Fruit fly (Drosophila melanogaster) whole organism, wandering third instar larva: ENCODE results near the gene CG8236.

Source experiments
- Abd-B ChIP-seq: fragments of >200 bp; optimal IDR thresholded peaks from 2 replicates; lab custom pipeline; 2017; ENCODE audit warnings: missing biosample characterization, missing genetic modification characterization
- CG32264 ChIP-seq: fragments of 200-800 bp; sonication (Bioruptor generic); optimal IDR thresholded peaks from 2 replicates; lab custom pipeline; 2016; ENCODE audit warnings: missing biosample characterization, missing genetic modification characterization
- CG9705 ChIP-seq: fragments of 200-800 bp; sonication (Bioruptor generic); optimal IDR thresholded peaks from 2 replicates; lab custom pipeline; 2018; ENCODE audit warnings: missing biosample characterization, mild to moderate bottlenecking, missing genetic modification characterization
- CrebA ChIP-seq: fragments of 200-800 bp; sonication (Bioruptor generic); optimal IDR thresholded peaks from 2 replicates; lab custom pipeline; 2016; ENCODE audit warnings: missing biosample characterization, mild to moderate bottlenecking, missing genetic modification characterization, borderline replicate concordance
- Dfd ChIP-seq: fragments of >200 bp; optimal IDR thresholded peaks from 2 replicates; lab custom pipeline; 2017; ENCODE audit warnings: missing biosample characterization, missing genetic modification characterization
- Dif ChIP-seq: fragments of 200-275, 200-300 bp; sonication (Bioruptor generic); optimal IDR thresholded peaks from 2 replicates; lab custom pipeline; 2018; ENCODE audit warnings: missing biosample characterization, missing genetic modification characterization; ENCODE audit not compliant: partially characterized antibody
- GATAd ChIP-seq: sonication (Bioruptor generic); optimal IDR thresholded peaks from 2 replicates; lab custom pipeline; 2016; ENCODE audit warnings: missing biosample characterization, missing genetic modification characterization
- HLH106 ChIP-seq: fragments of 200-800 bp; optimal IDR thresholded peaks from 3 replicates; lab custom pipeline; 2019; ENCODE audit warnings: missing biosample characterization, mild to moderate bottlenecking, missing genetic modification characterization, moderate library complexity
- Hnf4 ChIP-seq: fragments of 200-800 bp; sonication (Bioruptor generic); optimal IDR thresholded peaks from 2 replicates; lab custom pipeline; 2016; ENCODE audit warnings: missing biosample characterization, mild to moderate bottlenecking, missing genetic modification characterization
- Hr78 ChIP-seq: fragments of >200 bp; optimal IDR thresholded peaks from 2 replicates; lab custom pipeline; 2017; ENCODE audit warnings: missing biosample characterization, missing genetic modification characterization
- Hr83 ChIP-seq: fragments of 200-300 bp; sonication (Bioruptor generic); optimal IDR thresholded peaks from 2 replicates; lab custom pipeline; 2016; ENCODE audit warnings: missing biosample characterization, mild to moderate bottlenecking, missing genetic modification characterization, moderate library complexity; ENCODE audit not compliant: poor library complexity, severe bottlenecking
- Jra ChIP-seq: sonication (Bioruptor generic); optimal IDR thresholded peaks from 2 replicates; lab custom pipeline; 2016; ENCODE audit warnings: missing biosample characterization, missing genetic modification characterization
- Mio ChIP-seq: sonication (Bioruptor generic); optimal IDR thresholded peaks from 2 replicates; lab custom pipeline; 2016; ENCODE audit warnings: missing biosample characterization, missing genetic modification characterization
- Myc ChIP-seq: fragments of >200 bp; optimal IDR thresholded peaks from 2 replicates; lab custom pipeline; 2017
- N ChIP-seq: fragments of >200 bp; optimal IDR thresholded peaks from 2 replicates; lab custom pipeline; 2018; ENCODE audit warnings: missing biosample characterization, missing external identifiers, missing genetic modification characterization
- OdsH ChIP-seq: fragments of 200-800 bp; sonication (Bioruptor generic); optimal IDR thresholded peaks from 2 replicates; lab custom pipeline; 2016; ENCODE audit warnings: missing biosample characterization, mild to moderate bottlenecking, missing genetic modification characterization
- Rel ChIP-seq, 2 experiments: fragments of 200-800 bp; sonication (Bioruptor generic) in 1 of 2; optimal IDR thresholded peaks; 2 replicates in 1 of 2; 3 replicates in 1 of 2; lab custom pipeline; 2016 to 2019; ENCODE audit warnings: mild to moderate bottlenecking in 2 of 2, missing biosample characterization in 2 of 2, missing genetic modification characterization in 2 of 2, moderate library complexity in 1 of 2
- Sp1 ChIP-seq: fragments of 200-800 bp; sonication (Bioruptor generic); optimal IDR thresholded peaks from 3 replicates; lab custom pipeline; 2019; ENCODE audit warnings: missing biosample characterization, mild to moderate bottlenecking, missing genetic modification characterization, moderate library complexity
- Vsx2 ChIP-seq: fragments of 200-300, 225-300 bp; sonication (Bioruptor generic); optimal IDR thresholded peaks from 2 replicates; lab custom pipeline; 2018; ENCODE audit warnings: missing biosample characterization, missing genetic modification characterization; ENCODE audit not compliant: partially characterized antibody
- br ChIP-seq: fragments of 200-800 bp; sonication (Bioruptor generic); optimal IDR thresholded peaks from 2 replicates; lab custom pipeline; 2016; ENCODE audit warnings: missing biosample characterization, missing genetic modification characterization
- brk ChIP-seq: fragments of 200-800 bp; sonication (Bioruptor generic); optimal IDR thresholded peaks from 2 replicates; lab custom pipeline; 2016; ENCODE audit warnings: missing biosample characterization, mild to moderate bottlenecking, missing genetic modification characterization
- dl ChIP-seq, 2 experiments: fragments of 175-275, 200-275 bp in 1 of 2; fragments of 200-275 bp in 1 of 2; sonication (Bioruptor generic); optimal IDR thresholded peaks; lab custom pipeline; 2018; ENCODE audit warnings: mild to moderate bottlenecking in 2 of 2, missing biosample characterization in 2 of 2, missing genetic modification characterization in 2 of 2, moderate library complexity in 2 of 2; ENCODE audit not compliant: partially characterized antibody in 2 of 2, insufficient read depth in 1 of 2
- dmrt93B ChIP-seq: fragments of 200-800 bp; sonication (Bioruptor generic); optimal IDR thresholded peaks from 2 replicates; lab custom pipeline; 2018; ENCODE audit warnings: missing biosample characterization, mild to moderate bottlenecking, missing genetic modification characterization
- dsf ChIP-seq: sonication (Bioruptor generic); optimal IDR thresholded peaks from 2 replicates; lab custom pipeline; 2016; ENCODE audit warnings: missing biosample characterization, missing genetic modification characterization, borderline replicate concordance
- ey ChIP-seq: fragments of 200-800 bp; sonication (Bioruptor generic); optimal IDR thresholded peaks from 2 replicates; lab custom pipeline; 2016; ENCODE audit warnings: missing biosample characterization, missing genetic modification characterization
- foxo ChIP-seq, 2 experiments: fragments of 200-800 bp; sonication (Bioruptor generic); optimal IDR thresholded peaks; 2 replicates in 1 of 2; 3 replicates in 1 of 2; lab custom pipeline; 2016 to 2017; ENCODE audit warnings: missing biosample characterization in 2 of 2, missing genetic modification characterization in 2 of 2
- fru ChIP-seq: fragments of 200-800 bp; sonication (Bioruptor generic); optimal IDR thresholded peaks from 3 replicates; lab custom pipeline; 2016; ENCODE audit warnings: missing biosample characterization, mild to moderate bottlenecking, missing genetic modification characterization
- h ChIP-seq: fragments of 200-800 bp; sonication (Bioruptor generic); optimal IDR thresholded peaks from 3 replicates; lab custom pipeline; 2016; ENCODE audit warnings: missing biosample characterization, mild to moderate bottlenecking, missing genetic modification characterization
- jim ChIP-seq: fragments of 175-275, 200-325 bp; sonication (Bioruptor generic); optimal IDR thresholded peaks from 2 replicates; lab custom pipeline; 2016; ENCODE audit warnings: missing biosample characterization, mild to moderate bottlenecking, missing genetic modification characterization
- lola ChIP-seq: fragments of >200 bp; optimal IDR thresholded peaks from 2 replicates; lab custom pipeline; 2017; ENCODE audit warnings: missing biosample characterization, missing genetic modification characterization
- pan ChIP-seq: fragments of >200 bp; optimal IDR thresholded peaks from 2 replicates; lab custom pipeline; 2017
- psq ChIP-seq: fragments of 200-800 bp; sonication (Bioruptor generic); optimal IDR thresholded peaks from 3 replicates; lab custom pipeline; 2017; ENCODE audit warnings: missing biosample characterization, mild to moderate bottlenecking, missing genetic modification characterization, moderate library complexity
- rgr ChIP-seq: fragments of 200-800 bp; sonication (Bioruptor generic); optimal IDR thresholded peaks from 3 replicates; lab custom pipeline; 2016; ENCODE audit warnings: missing biosample characterization, mild to moderate bottlenecking, missing genetic modification characterization
- sage ChIP-seq: fragments of 200-800 bp; sonication (Bioruptor generic); optimal IDR thresholded peaks from 2 replicates; lab custom pipeline; 2016; ENCODE audit warnings: missing biosample characterization, mild to moderate bottlenecking, missing genetic modification characterization
- sv ChIP-seq: fragments of 200-800 bp; sonication (Bioruptor generic); optimal IDR thresholded peaks from 3 replicates; lab custom pipeline; 2016; ENCODE audit warnings: missing biosample characterization, missing genetic modification characterization
- tai ChIP-seq: sonication (Bioruptor generic); optimal IDR thresholded peaks from 2 replicates; lab custom pipeline; 2016; ENCODE audit warnings: missing biosample characterization, missing genetic modification characterization
- usp ChIP-seq: fragments of >200 bp; optimal IDR thresholded peaks from 2 replicates; lab custom pipeline; 2017; ENCODE audit warnings: missing biosample characterization, missing genetic modification characterization
- woc ChIP-seq: sonication (Bioruptor generic); optimal IDR thresholded peaks from 2 replicates; lab custom pipeline; 2016; ENCODE audit warnings: missing biosample characterization, mild to moderate bottlenecking, missing genetic modification characterization

Gene CG8236

DNA sequence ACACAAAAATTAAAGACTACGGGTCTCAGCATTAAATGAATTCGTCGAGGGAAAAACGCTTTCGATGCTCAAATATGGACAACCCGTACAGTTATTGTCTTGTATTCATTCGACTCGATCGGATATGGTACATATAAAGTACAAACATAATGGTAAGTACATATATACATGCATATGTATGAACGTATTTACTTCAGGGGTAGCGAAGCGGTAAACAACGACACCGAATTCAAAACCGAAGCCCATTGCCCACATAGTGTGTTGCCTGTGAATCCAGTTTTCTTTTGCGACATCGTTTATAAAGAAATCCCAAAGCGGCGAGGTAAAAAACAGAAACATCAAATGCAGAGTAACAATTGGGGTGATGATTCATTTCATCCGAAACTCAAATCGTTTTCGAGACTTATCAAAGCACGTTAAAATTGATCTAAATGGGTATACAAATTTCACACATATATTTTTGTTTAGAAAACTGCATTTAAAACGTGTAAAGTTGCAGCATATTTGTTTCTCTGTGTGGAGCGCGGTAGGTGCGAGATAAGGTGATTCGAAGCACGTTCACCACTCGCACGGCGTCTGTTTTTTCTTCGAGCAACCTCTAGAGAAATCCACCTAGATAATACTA, 43.3 kb downstream of the CG8236 start:
- TF ChIP-seq tai (GFP tag; lab: Kevin White, UChicago) (no peak), Vsx2 (no peak), woc (GFP tag; lab: Kevin White, UChicago) (peak; percentile 53), Dif (no peak), GATAd (GFP tag; lab: Kevin White, UChicago) (no peak), Jra (GFP tag; lab: Kevin White, UChicago) (no peak), Hr83 (no peak), fru (GFP tag; lab: Kevin White, UChicago) (peak; percentile 72), HLH106 (tag; lab: Kevin White, UChicago) (no peak), Hnf4 (peak; percentile 18), pan (lab: Kevin White, UChicago) (no peak), Dfd (GFP tag; lab: Kevin White, UChicago) (no peak), N (GFP tag; lab: Kevin White, UChicago) (no peak), Myc (lab: Kevin White, UChicago) (no peak), CG32264 (peak; percentile 22), jim (GFP tag; lab: Kevin White, UChicago) (no peak), dl (GFP tag; optimal IDR thresholded peaks at IDR 0.05; lab: Kevin White, UChicago; ENCODE audit: insufficient read depth in 1 of 2, partially characterized antibody in 2 of 2) (no peak), psq (peak; percentile 34), Mio (GFP tag; lab: Kevin White, UChicago) (no peak), dsf (GFP tag; lab: Kevin White, UChicago) (no peak), sv (GFP tag; lab: Kevin White, UChicago) (peak; percentile 28), dmrt93B (no peak), rgr (GFP tag; lab: Kevin White, UChicago) (peak; percentile 53), Hr78 (GFP tag; lab: Kevin White, UChicago) (no peak), usp (GFP tag; lab: Kevin White, UChicago) (no peak), brk (GFP tag; lab: Kevin White, UChicago) (no peak), OdsH (GFP tag; lab: Kevin White, UChicago) (peak; percentile 32), CrebA (GFP tag; lab: Kevin White, UChicago) (no peak), foxo (GFP tag; optimal IDR thresholded peaks at IDR 0.05; lab: Kevin White, UChicago) (peak in 1 of 2 experiments; percentile 53), ey (GFP tag; lab: Kevin White, UChicago) (peak; percentile 54), Abd-B (no peak), CG9705 (GFP tag; lab: Kevin White, UChicago) (no peak), Rel (GFP tag; optimal IDR thresholded peaks at IDR 0.05; lab: Kevin White, UChicago) (no peak), Rel (tag; optimal IDR thresholded peaks at IDR 0.05; lab: Kevin White, UChicago) (no peak), h (GFP tag; lab: Kevin White, UChicago) (peak; percentile 65), br (peak; percentile 46), Sp1 (GFP tag; lab: Kevin White, UChicago) (no peak), lola (GFP tag; lab: Kevin White, UChicago) (no peak), sage (GFP tag; lab: Kevin White, UChicago) (peak; percentile 12)

DNA sequence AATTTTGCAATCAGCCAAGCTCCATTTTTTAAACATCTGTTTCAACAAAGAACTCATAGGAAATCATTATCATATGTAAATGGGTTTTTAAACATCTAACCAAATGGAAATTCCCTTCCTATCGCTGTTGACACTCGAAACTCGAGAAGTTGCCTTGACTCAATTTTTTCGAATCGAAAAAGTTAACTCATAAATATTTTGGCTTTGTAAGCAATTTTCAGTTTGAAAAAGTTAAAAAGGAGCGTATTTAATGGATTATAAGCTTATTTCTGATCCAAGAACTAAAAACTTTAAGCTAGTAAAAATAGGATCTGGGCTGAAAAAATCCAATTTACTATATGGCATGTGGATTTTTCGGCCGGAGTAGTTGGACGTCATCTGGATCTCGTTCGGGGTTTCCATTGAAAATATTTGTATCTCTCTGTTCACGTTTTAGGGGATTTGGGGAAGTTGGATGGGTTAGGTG, 44.0 kb downstream of the CG8236 start, which contains the start of gene CG9837:
TSS of gene CG9837 (minus strand) at position 416 of the 466 bp plus-strand sequence.
- TF ChIP-seq Sp1 (GFP tag; lab: Kevin White, UChicago) (no peak), Abd-B (no peak), Dfd (GFP tag; lab: Kevin White, UChicago) (no peak), CrebA (GFP tag; lab: Kevin White, UChicago) (no peak), sv (GFP tag; lab: Kevin White, UChicago) (no peak), br (no peak), jim (GFP tag; lab: Kevin White, UChicago) (no peak), Jra (GFP tag; lab: Kevin White, UChicago) (no peak), pan (lab: Kevin White, UChicago) (no peak), Dif (no peak), Hr83 (no peak), Vsx2 (no peak)
- TF ChIP-seq, all 38 proteins: peak for 0
